Fruit fly (Drosophila melanogaster) ovary, adult (tissue): ENCODE data around the gene Jon65Aiii.

ENCODE experiments used
- CG17801 ChIP-seq: fragments of 200-800 bp; optimal IDR thresholded peaks from 2 replicates; lab custom pipeline; 2019; ENCODE audit warnings: missing biosample characterization, mild to moderate bottlenecking, missing genetic modification characterization, moderate library complexity; ENCODE audit not compliant: partially characterized antibody

Gene Jon65Aiii

DNA sequence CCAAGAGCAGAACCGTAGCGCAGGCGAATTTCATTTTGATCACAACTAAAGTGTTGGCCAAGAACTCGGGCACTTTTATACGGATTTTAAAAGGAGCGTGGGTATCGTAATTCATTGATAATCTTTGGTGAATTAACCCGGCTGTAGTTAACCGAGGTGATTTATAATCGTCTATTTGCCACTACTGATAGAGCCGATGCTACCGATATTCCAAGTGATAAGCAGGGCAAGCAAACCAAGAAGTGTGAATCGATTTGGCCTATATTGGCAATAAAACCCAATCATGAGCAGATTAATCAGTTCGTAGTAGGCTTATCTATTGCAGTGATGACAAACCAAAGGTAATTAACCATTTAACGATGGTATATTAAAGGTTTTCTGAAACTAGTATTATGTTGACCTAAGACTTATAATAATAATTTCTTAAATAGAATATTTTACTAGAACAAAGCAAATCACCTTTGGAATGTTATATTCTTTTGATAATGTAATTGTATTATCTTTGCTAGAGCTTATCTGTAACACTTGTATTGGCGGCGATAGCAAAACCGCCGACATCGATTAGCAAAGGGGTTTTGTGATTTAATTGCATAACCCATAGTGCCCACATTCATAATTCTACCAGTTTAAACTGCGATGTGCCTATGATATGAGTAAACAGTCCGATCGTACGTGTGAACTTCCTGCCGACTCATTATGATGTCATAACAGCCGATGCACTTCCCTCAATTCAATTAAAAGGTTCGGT is 12.5 kb downstream of the Jon65Aiii start, which contains the start of gene CG10472:
TSS of gene CG10472 (minus strand) at position 51 of the 748 bp plus-strand sequence.
- TF ChIP-seq CG17801 (GFP tag; lab: Kevin White, UChicago), result no peak

DNA sequence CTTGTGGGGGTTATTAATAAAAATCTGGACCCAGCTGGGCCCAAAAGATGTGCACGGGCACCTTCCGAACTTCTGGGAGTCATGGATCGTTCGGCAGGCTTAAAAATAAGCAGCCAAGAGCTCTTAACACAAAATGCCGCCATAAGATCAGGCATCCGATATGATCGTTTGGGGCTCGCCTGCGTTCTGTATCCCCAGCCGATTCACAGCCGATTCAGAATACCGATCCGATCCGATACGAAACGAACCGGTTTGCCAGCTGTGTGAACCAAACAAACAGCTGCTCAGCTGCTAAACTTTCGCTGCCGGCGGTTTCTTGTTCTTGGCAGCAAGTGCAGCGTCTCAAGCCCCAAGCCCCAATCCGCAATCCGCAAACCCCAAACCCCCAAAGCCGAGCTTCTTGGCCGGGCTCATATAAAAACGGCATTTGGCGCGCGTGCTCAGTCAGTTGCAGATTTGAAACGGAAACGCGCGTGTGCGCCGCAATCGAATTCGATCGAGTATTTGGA is 15.4 kb downstream of the Jon65Aiii start, which contains the start of gene CG42269:
TSS of gene CG42269 (plus strand) at position 416 of the 509 bp plus-strand sequence.
- no peak for TF ChIP-seq CG17801 (GFP tag; lab: Kevin White, UChicago)

DNA sequence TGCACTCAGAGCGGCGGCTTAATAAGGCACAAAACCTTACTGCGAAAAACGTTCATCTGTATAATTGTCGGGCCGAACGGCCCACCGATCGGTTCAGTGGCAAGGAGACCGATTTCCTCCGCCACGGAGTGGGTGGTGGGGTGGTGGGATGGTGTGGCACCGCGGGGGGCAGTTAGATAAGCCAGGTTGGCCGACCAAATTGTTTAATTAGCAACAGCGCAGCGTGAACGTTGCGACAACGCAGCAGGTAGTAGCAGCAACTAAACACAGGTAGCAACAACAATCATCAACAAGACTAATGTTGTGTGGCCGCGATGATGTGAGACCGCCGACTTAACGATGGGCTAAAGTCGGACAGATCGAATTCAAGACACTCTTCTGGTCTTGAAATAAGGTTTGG is 17.6 kb downstream of the Jon65Aiii start:
- TF ChIP-seq CG17801 (GFP tag; lab: Kevin White, UChicago), result no peak

DNA sequence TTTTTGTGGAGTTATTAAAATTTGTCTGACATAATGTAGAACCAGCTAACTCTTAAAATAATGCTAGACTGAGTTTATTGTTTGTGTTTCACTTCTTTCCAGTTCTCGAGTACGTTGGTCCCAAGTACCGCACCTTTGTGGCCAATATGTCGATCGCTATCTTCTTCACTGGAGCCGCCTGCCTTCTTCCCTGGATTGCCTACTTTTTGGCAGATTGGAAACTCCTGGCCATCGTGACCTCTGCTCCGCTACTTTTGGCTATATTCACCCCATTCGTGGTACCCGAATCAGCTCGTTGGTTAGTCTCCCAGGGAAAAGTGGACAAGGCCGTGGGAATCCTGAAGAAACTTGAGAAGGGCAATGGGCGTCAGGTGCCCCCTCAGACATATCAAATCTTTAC is 19.6 kb downstream of the Jon65Aiii start:
- no peak for TF ChIP-seq CG17801 (GFP tag; lab: Kevin White, UChicago)

DNA sequence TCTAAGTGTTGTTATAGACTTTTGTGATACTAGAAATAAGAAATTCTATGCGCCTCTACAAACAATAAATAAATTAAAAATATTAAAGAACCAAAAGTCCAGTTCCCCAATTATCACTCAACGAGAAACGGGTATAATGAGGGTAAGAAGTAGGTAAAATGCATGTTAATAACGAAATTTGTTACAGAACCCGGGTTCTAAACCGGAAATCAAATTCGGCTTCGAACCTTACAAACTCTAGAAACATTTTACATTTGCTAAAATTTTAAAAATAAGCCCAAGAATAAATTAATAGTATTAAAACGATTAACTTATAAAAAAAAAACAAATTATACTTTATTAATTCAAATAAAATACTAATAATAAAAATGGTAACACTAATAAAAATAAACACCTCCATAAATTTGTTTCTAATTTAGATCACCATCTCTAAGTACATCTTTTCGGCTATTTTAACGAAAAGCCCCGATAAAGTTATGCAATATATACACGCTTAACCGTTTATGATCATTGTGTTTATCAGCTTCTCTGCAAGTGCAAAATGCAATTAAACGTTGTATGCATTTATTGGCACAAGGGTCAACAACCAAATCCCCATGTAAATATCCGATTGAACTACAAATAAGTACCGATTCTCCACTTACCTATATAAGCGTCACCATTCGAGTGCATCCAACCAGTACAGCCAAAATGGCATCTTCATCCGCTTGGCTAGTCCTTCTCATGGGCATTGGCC is 21.1 kb downstream of the Jon65Aiii start, which contains the start of gene CG6602:
TSS of gene CG6602 (plus strand) at position 686 of the 736 bp plus-strand sequence.
- peak; percentile 48 for TF ChIP-seq CG17801 (GFP tag; lab: Kevin White, UChicago)

DNA sequence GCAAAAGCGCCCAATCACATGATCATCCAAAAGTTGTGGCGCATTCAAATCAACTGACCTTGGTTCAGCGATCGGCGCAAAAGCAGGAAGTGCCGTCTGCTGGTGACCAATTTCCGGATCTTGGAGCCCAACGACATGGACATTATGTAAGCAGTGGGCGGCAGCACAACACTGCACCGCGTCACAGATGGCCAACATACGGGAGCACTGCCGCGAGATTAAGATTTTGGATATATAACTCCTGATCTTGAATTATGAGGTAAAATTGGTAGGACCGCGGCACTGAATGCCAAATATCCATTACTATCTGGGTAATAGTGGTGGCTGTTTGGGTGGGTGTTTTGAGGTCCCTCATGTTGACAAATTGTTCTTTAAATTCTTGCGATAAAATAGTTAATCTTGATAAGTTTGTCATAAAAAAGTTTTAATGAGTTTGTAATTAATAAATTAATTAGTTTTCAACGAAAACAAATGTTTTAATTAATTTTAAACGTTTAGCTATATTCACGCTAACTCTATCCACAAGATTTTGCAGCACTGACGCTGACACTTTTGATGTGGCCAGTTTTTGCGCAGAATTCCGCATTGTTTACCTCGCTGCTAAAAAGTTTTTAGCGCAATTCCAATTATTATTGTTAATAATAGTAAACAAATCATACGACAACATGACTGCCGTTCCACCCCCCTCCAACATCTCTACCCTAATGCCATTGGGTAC is 24.6 kb downstream of the Jon65Aiii start, which contains the start of the genes CG13295 and CG6610:
TSS of gene CG13295 (minus strand) at position 271 of the 718 bp plus-strand sequence.
TSS of gene CG6610 (plus strand) at position 562 of the 718 bp plus-strand sequence.
- peak; percentile 55 for TF ChIP-seq CG17801 (GFP tag; lab: Kevin White, UChicago)

DNA sequence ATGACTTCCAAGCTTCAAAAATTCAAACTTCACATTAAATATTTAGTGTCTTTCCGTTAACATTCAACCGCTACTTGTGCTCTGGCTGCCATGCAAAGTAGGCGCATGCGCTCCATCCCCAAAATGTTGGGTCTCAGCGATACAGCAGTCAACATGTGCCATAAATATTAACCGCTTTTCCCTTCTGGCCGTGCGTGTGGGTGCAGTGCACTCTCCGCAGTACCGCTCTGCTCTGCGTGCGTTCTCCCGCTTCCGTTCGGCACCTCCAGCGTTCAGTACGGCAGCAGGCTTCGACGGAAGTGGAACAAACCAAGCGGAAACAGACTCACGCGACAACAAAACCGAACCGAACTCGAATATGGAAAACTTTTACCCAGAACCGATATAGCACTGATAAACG is 25.9 kb downstream of the Jon65Aiii start, which contains the start of gene ssp6:
TSS of gene ssp6 (plus strand) at position 294 of the 400 bp plus-strand sequence.
- TF ChIP-seq CG17801 (GFP tag; lab: Kevin White, UChicago), result no peak

DNA sequence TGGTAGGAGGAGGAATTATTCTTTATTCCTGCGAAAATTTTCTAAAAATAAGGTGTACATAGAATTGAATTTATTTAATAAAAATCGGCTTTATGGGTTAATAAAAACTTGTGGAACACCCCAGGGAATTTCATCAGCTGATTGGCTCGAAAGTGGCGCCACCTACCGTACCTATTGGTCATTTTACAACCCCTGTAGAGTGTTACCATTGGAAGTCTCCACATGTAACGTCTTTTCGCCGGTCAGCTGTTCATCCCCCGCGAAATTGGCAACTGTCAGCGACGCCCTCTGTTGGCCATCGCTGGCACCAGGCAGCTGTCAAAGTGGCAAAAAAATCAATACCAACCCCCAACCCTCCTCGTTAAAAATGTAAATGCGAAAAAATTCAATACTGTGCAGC is 32.0 kb downstream of the Jon65Aiii start, which contains the start of gene CG13293:
TSS of gene CG13293 (plus strand) at position 323 of the 400 bp plus-strand sequence.
- TF ChIP-seq CG17801 (GFP tag; lab: Kevin White, UChicago), result no peak

DNA sequence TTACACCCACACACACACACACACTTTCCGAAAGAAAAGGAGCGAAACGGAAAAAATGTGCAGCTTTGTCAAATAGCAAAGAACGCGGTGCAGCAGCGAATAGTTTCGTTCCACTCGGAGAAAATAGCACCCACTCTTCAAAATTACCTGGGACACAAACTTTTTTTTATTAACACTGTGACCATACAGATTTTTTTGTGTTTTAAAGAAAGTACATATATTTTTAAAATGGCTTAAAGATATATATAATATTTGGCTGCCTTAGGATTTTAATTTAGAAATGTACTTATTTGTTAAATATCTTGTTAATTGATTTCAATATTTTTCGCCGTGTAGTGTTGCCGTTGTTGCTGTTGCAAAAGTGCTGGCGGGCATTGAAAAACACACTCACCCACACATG is 33.9 kb downstream of the Jon65Aiii start:
- no peak for TF ChIP-seq CG17801 (GFP tag; lab: Kevin White, UChicago)

DNA sequence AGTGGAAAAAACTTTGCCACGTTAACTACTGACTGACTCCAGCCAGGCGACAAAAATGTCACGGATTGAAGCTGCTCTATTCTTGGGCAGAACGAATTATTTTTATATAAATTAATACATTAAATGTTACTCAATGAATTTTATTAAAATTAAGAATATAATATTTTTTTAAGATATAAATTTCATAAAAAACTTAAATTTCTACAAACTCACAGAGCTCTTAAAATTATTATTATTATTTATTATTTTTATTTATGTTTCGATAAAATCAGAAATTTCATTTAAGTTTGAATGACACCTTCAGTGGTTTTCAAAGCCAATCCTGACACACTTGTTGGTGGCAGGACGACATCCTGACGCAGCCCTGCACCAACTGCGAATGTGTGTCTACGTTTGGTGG is 34.6 kb downstream of the Jon65Aiii start:
- TF ChIP-seq CG17801 (GFP tag; lab: Kevin White, UChicago), result no peak

DNA sequence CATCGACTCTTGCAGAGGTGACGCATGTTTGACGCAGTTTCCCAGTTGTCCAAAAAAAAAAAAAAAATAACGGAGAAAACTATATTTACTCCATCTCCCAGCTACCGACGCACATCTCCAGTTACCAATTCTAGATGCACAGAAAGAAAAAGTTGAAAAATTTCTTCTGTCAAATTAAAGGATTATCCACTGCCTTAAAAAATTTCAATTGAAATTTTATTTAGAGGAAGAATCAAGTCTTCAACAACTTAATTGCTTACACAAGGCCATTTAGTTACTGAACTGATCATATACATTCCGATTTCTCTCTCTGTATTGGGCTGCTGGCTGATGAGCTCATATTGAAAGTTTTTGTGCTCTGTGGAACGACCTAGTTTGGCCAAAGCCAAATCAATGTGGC is 35.4 kb downstream of the Jon65Aiii start:
- TF ChIP-seq CG17801 (GFP tag; lab: Kevin White, UChicago), result no peak

DNA sequence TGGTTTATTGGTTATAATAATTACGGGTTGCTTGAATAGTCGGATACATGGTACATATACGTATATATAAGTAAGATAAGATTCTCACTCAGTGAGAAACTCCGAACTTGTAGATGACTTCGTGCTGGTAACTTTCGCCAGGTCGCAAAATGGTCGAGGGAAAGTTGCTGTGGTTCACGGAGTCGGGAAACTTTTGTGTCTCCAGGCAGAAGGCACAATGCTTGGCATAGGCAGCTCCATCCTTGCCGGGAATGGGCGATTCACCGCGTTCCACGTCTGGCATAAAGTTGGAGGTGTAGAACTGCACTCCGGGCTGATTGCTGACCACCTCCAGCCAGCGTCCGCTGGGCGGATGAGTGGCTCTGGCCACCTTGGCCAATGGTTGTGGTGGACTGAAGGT is 42.7 kb downstream of the Jon65Aiii start, which contains the start of gene CG10469:
TSS of gene CG10469 (minus strand) at position 101 of the 400 bp plus-strand sequence.
- TF ChIP-seq CG17801 (GFP tag; lab: Kevin White, UChicago), result no peak

DNA sequence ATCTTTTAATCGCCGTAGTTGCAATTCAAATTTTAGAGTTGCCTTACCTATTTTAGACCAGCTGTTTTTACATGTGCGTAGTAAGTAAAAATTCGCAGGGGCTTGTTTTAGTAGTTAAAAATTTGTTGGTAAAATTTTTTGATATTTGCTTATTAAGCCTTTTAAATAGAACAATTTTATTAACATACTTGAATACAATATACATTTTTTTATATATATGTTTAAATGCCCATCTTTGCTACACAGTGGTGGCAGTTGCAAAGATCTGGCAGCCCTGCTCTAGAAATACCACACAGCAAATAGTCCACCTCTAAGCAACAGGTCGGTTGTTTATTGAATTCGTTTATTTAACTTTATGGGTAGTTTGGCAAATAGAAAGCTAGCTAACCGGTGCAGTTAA is 44.1 kb downstream of the Jon65Aiii start, which contains the start of the genes CG10467 and loj:
TSS of gene CG10467 (minus strand) at position 51 of the 400 bp plus-strand sequence.
TSS of gene loj (plus strand) at position 291 of the 400 bp plus-strand sequence.
- TF ChIP-seq CG17801 (GFP tag; lab: Kevin White, UChicago), result peak; percentile 91

DNA sequence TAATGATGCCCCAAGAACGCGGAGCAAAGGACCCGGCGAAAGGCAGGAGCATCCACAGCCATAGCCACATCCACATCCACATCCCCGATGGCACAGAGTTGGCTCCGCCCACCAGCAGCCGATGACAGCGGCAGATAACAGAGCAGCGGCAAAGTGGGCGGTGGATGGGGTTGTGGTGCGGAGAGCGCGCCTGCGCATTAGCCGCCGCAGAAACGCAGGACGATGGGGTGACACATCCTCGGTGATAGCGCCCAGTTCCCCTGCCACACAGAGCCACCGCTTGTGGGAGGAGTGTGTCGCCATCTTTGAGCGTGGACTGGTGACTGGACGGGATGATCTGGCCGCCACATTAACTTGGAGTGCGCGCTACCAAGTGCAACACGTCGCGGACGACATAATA is 46.7 kb downstream of the Jon65Aiii start, which contains the start of gene Ets65A:
TSS of gene Ets65A (plus strand) at position 348 of the 400 bp plus-strand sequence.
- no peak for TF ChIP-seq CG17801 (GFP tag; lab: Kevin White, UChicago)
